Worm (Caenorhabditis elegans) whole organism, L3 larva: ENCODE data around the gene R13H9.6.

Experiments used
- mdl-1 ChIP-seq: fragments of 150-350 bp; optimal IDR thresholded peaks from 2 replicates; lab custom pipeline; 2014; ENCODE audit warnings: missing biosample characterization, missing genetic modification characterization
- nhr-25 ChIP-seq: sonication (generic microtip); optimal IDR thresholded peaks from 2 replicates; lab custom pipeline; 2017; ENCODE audit warnings: missing biosample characterization, missing genetic modification characterization
- tbx-2 ChIP-seq: sonication (generic microtip); optimal IDR thresholded peaks from 2 replicates; lab custom pipeline; 2016; ENCODE audit warnings: mild to moderate bottlenecking, missing genetic modification characterization, missing compliant biosample characterization
- unc-62 ChIP-seq: fragments of 150-350 bp; sonication (generic microtip); optimal IDR thresholded peaks from 4 replicates; lab custom pipeline; 2014; ENCODE audit warnings: missing biosample characterization, missing genetic modification reagents, missing genetic modification characterization
- ztf-11 ChIP-seq: fragments of 150-350 bp; optimal IDR thresholded peaks from 2 replicates; lab custom pipeline; 2014; ENCODE audit warnings: missing biosample characterization, missing genetic modification characterization

ce11 chrIV:5031346-5031745, 37.1 kb downstream of the R13H9.6 start:
- TF ChIP-seq mdl-1 (tag; lab: Kevin White, UChicago), result no peak
- TF ChIP-seq tbx-2, result no peak
- no peak for TF ChIP-seq ztf-11 (tag; lab: Kevin White, UChicago)
- no peak for TF ChIP-seq nhr-25 (tag; lab: Kevin White, UChicago)
- no peak for TF ChIP-seq unc-62 (GFP tag; lab: Kevin White, UChicago)
